Worm (Caenorhabditis elegans): ENCODE measurements around the gene famh-161.

Gene famh-161

ce11 chrV:20500405-20500804 is 33.6 kb downstream of the famh-161 start, which contains the start of gene dct-14 (continued):
- no peak for TF ChIP-seq nhr-179 (tag; optimal IDR thresholded peaks at IDR 0.05)
- no peak for TF ChIP-seq lsy-27 (tag; optimal IDR thresholded peaks at IDR 0.05; ENCODE audit: borderline replicate concordance, insufficient read depth)
- TF ChIP-seq tlf-1 (GFP tag; optimal IDR thresholded peaks at IDR 0.05) = no peak
- TF ChIP-seq cebp-1 (GFP tag; IDR thresholded peaks at IDR 0.05) = no peak
- TF ChIP-seq cebp-1 (tag; optimal IDR thresholded peaks at IDR 0.05) = no peak
- TF ChIP-seq atf-7 (tag; optimal IDR thresholded peaks at IDR 0.05) = no peak

DNA sequence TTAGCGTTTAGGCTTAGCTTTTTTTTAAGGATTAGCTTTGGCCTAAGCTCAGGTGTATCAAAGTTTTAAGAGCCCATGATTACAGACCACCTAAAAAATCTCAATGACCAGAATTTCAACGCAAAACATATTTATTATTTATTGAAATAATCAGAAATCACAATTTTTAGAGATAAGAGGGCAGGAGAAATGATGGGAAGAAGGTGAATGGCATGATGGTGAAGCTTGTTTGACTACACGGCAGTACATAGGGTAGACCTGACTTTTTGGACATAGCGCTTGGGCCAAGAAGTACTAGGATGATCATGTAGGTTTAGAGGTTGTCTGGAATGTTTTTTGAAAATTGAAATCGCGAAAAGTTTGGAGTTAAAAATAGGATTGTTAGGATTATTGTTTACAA is 34.3 kb downstream of the famh-161 start:
- peak; percentile 23 for TF ChIP-seq nhr-80 (tag; optimal IDR thresholded peaks at IDR 0.05)
- no peak for TF ChIP-seq C17E4.6 (GFP tag; IDR thresholded peaks at IDR 0.05)
- no peak for TF ChIP-seq madf-6 (GFP tag; IDR thresholded peaks at IDR 0.05)
- TF ChIP-seq let-607 (tag; optimal IDR thresholded peaks at IDR 0.05) = peak in 1 of 2 experiments; percentile 12
- no peak for TF ChIP-seq lin-54 (GFP tag; optimal IDR thresholded peaks at IDR 0.05)

- no peak for TF ChIP-seq hlh-12 (tag; optimal IDR thresholded peaks at IDR 0.05)
- TF ChIP-seq lsl-1 (GFP tag; optimal IDR thresholded peaks at IDR 0.05) = no peak
- TF ChIP-seq ekl-4 (GFP tag; IDR thresholded peaks at IDR 0.05) = 0 out of 2 replicates have a peak, but pooled peaks have one; percentile 36
- TF ChIP-seq bed-1 (GFP tag; IDR thresholded peaks at IDR 0.05) = no peak
- peak; percentile 37 for TF ChIP-seq atf-7 (tag; optimal IDR thresholded peaks at IDR 0.05)
- no peak for TF ChIP-seq Y53F4B.3 (GFP tag; IDR thresholded peaks at IDR 0.05)
- no peak for TF ChIP-seq gei-17 (GFP tag; optimal IDR thresholded peaks at IDR 0.05)
- TF ChIP-seq K11D2.4 (GFP tag; IDR thresholded peaks at IDR 0.05) = no peak
- no peak for TF ChIP-seq sea-2 (GFP tag; IDR thresholded peaks at IDR 0.05)
- TF ChIP-seq T26A5.8 (tag; optimal IDR thresholded peaks at IDR 0.05) = no peak
- peak; percentile 69; the same call in 1 of the 2 replicates for TF ChIP-seq nfyb-1 (GFP tag; IDR thresholded peaks at IDR 0.05)
- no peak for TF ChIP-seq unc-130 (GFP tag; optimal IDR thresholded peaks at IDR 0.05)
- TF ChIP-seq nhr-90 (tag; optimal IDR thresholded peaks at IDR 0.05) = peak; percentile 44
- TF ChIP-seq let-607 (tag; optimal IDR thresholded peaks at IDR 0.05) = peak; percentile 95 to 97
- TF ChIP-seq ztf-28 (GFP tag; IDR thresholded peaks at IDR 0.05) = no peak
- TF ChIP-seq nhr-120 (GFP tag; IDR thresholded peaks at IDR 0.05) = no peak
- TF ChIP-seq F57A8.1 (GFP tag; optimal IDR thresholded peaks at IDR 0.05) = no peak
- no peak for TF ChIP-seq pbrm-1 (GFP tag; IDR thresholded peaks at IDR 0.05)
- TF ChIP-seq attf-5 (GFP tag; optimal IDR thresholded peaks at IDR 0.05) = no peak
- TF ChIP-seq lir-1 (GFP tag; conservative IDR thresholded peaks at IDR 0.05) = no peak
- TF ChIP-seq nfya-1 (tag; optimal IDR thresholded peaks at IDR 0.05; ENCODE audit: borderline replicate concordance, insufficient read depth) = no peak
- 0 out of 2 replicates have a peak, but pooled peaks have one; percentile 19 for TF ChIP-seq mcd-1 (GFP tag; IDR thresholded peaks at IDR 0.05)
- TF ChIP-seq madf-10 (tag; optimal IDR thresholded peaks at IDR 0.05) = no peak
- no peak for TF ChIP-seq K12H6.12 (tag; optimal IDR thresholded peaks at IDR 0.05)
- peak; percentile 26 for TF ChIP-seq ztf-22 (GFP tag; optimal IDR thresholded peaks at IDR 0.05)
- TF ChIP-seq Y95B8A.8 (GFP tag; IDR thresholded peaks at IDR 0.05) = no peak
- no peak for TF ChIP-seq ztf-25 (GFP tag; IDR thresholded peaks at IDR 0.05)
- TF ChIP-seq egl-44 (GFP tag; IDR thresholded peaks at IDR 0.05) = 0 out of 2 replicates have a peak, but pooled peaks have one; percentile 47
- peak; percentile 96 for TF ChIP-seq nhr-80 (tag; optimal IDR thresholded peaks at IDR 0.05)
- TF ChIP-seq tbp1 (GFP tag; optimal IDR thresholded peaks at IDR 0.05) = peak; percentile 41
Observed at ce11 chrV:20498980-20499379, 35.0 kb downstream of the famh-161 start, which contains the start of gene dct-16. Gene dct-16 (minus strand): TSS chrV:20499057.
